Worm (Caenorhabditis elegans): Measurements from ENCODE around the gene ttr-17.

DNA sequence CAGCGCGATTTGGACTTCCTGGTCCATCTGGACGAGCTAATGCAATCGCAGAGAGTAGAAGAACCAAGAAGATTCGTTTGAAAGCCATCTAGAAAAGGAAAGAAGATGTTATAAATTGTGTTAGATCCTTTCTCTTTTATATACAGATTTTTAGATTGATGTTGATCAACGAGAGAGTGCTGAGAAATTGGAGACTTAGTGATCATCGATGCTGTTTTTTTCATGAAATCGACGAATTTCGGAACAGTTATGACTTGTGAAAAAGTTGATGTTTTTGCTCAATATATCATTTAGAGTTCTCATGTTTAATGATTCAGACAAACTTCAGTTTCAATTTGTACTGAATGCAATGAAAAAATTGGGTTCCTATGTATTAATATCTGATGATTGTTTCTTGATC lies 35.8 kb upstream of the ttr-17 start, which contains the start of gene srlf-17:
- TF ChIP-seq ets-7 (tag; optimal IDR thresholded peaks at IDR 0.05) (no peak), ceh-13 (GFP tag; optimal IDR thresholded peaks at IDR 0.05) (no peak), ama-1 (optimal IDR thresholded peaks at IDR 0.05) (no peak), tbx-37 (GFP tag; conservative IDR thresholded peaks at IDR 0.05) (no peak), hmbx-1 (tag; optimal IDR thresholded peaks at IDR 0.05) (no peak), F13C5.2 (tag; optimal IDR thresholded peaks at IDR 0.05) (no peak)
